Fruit fly (Drosophila melanogaster) S2 (cell line): ENCODE data around the gene Ip259.

Experiments
- CG8478 ChIP-seq: fragments of >200 bp; optimal IDR thresholded peaks from 2 replicates; lab custom pipeline; 2018
- CTCF ChIP-seq, 2 experiments: fragments of >200 bp; optimal IDR thresholded peaks; 2 replicates each; lab custom pipeline; 2018

DNA sequence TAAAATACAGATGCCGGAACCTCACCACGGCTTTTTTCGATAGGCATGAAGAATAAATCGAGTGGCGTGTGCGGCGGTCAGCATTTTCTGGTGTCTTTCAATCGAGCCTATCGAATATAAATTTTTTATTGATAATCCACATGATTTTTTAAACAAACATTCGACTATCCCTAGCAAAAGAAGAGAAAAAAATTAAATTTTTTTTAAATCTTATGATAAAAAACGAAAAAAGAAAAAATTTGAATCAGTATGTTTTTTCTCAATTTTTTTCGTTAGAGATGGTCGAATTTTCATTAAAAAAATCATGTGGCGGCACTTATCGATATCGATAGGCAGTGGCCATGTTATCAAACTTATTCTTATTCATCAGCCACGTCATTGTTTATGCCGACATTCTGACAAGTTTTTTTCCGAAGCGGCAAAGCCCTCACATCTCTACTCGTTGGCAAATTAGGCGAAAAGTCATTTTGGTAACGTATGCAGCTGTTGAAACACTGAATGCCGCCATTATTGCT, 18.4 kb downstream of the Ip259 start, which contains the start of the genes SmB and KdelR:
- TF ChIP-seq CTCF (optimal IDR thresholded peaks at IDR 0.05; lab: Kevin White, UChicago) (no peak), CG8478 (no peak)
